Fruit fly (Drosophila melanogaster) whole organism, embryonic: ENCODE data around the gene Cpr97Ea.

Experiments
- BEAF-32 ChIP-seq: fragments of 200-800 bp; sonication (Bioruptor generic); optimal IDR thresholded peaks from 3 replicates; lab custom pipeline; 2017; ENCODE audit warnings: missing biosample characterization, missing genetic modification characterization, mild to moderate bottlenecking, moderate library complexity, missing genetic modification reagents
- CG10147 ChIP-seq: fragments of 200-800 bp; sonication (Bioruptor generic); optimal IDR thresholded peaks from 2 replicates; lab custom pipeline; 2019; ENCODE audit warnings: missing biosample characterization, mild to moderate bottlenecking, missing genetic modification characterization, moderate library complexity
- CG10565 ChIP-seq: fragments of 200-800 bp; sonication (Bioruptor generic); optimal IDR thresholded peaks from 3 replicates; lab custom pipeline; 2016; ENCODE audit warnings: missing biosample characterization, mild to moderate bottlenecking, missing genetic modification characterization
- CG10959 ChIP-seq: fragments of 200-800 bp; sonication (Bioruptor generic); IDR thresholded peaks from 2 replicates; pipeline ENCODE4 v1.3.6; 2022; ENCODE audit warnings: missing biosample characterization, missing genetic modification characterization
- CG13287 ChIP-seq: fragments of 200-800 bp; sonication (Bioruptor generic); IDR thresholded peaks from 2 replicates; pipeline ENCODE4 v1.3.6; 2022; ENCODE audit warnings: missing biosample characterization, missing genetic modification characterization; ENCODE audit not compliant: partially characterized antibody
- CG13775 ChIP-seq: fragments of 200-800 bp; sonication (Bioruptor generic); optimal IDR thresholded peaks from 3 replicates; lab custom pipeline; 2017; ENCODE audit warnings: missing biosample characterization, mild to moderate bottlenecking, missing genetic modification characterization
- CG15269 ChIP-seq: fragments of 200-800 bp; sonication (Bioruptor generic); optimal IDR thresholded peaks from 2 replicates; lab custom pipeline; 2018; ENCODE audit warnings: missing biosample characterization, mild to moderate bottlenecking, missing genetic modification characterization, moderate library complexity
- CG1602 ChIP-seq: fragments of 200-800 bp; sonication (Bioruptor generic); optimal IDR thresholded peaks from 3 replicates; lab custom pipeline; 2016; ENCODE audit warnings: missing biosample characterization, missing genetic modification characterization
- CG17328 ChIP-seq: fragments of 200-800 bp; sonication (Bioruptor generic); IDR thresholded peaks from 2 replicates; pipeline ENCODE4 v1.3.6; 2022; ENCODE audit warnings: missing biosample characterization, missing genetic modification characterization
- CG17568 ChIP-seq: fragments of 200-800 bp; sonication (Bioruptor generic); optimal IDR thresholded peaks from 2 replicates; lab custom pipeline; 2018; ENCODE audit warnings: missing biosample characterization, mild to moderate bottlenecking, missing genetic modification characterization, moderate library complexity
- CG1832 ChIP-seq: fragments of 200-800 bp; sonication (Bioruptor generic); optimal IDR thresholded peaks from 2 replicates; lab custom pipeline; 2017; ENCODE audit warnings: missing biosample characterization, mild to moderate bottlenecking, missing genetic modification characterization, inconsistent platforms
- CG18476 ChIP-seq: fragments of 200-800 bp; sonication (Bioruptor generic); optimal IDR thresholded peaks from 2 replicates; lab custom pipeline; 2016; ENCODE audit warnings: missing biosample characterization, mild to moderate bottlenecking, missing genetic modification characterization
- CG18764 ChIP-seq: fragments of 200-800 bp; sonication (Bioruptor generic); optimal IDR thresholded peaks from 3 replicates; lab custom pipeline; 2016; ENCODE audit warnings: missing biosample characterization, missing genetic modification characterization
- CG34224 ChIP-seq: fragments of 200-800 bp; sonication (Bioruptor generic); IDR thresholded peaks from 3 replicates; pipeline ENCODE4 v1.3.6; 2022; ENCODE audit warnings: missing biosample characterization, missing genetic modification characterization; ENCODE audit not compliant: partially characterized antibody
- CG3726 ChIP-seq: fragments of 200-800 bp; sonication (Bioruptor generic); IDR thresholded peaks from 3 replicates; pipeline ENCODE4, ENCODE4 v1.3.6; 2022; ENCODE audit warnings: missing biosample characterization, missing genetic modification characterization
- CG43689 ChIP-seq: fragments of 200-800 bp; sonication (Bioruptor generic); IDR thresholded peaks from 2 replicates; pipeline ENCODE4 v1.3.6; 2022; ENCODE audit warnings: missing biosample characterization, missing genetic modification characterization
- CG5245 ChIP-seq: fragments of 200-800 bp; sonication (Bioruptor generic); optimal IDR thresholded peaks from 3 replicates; lab custom pipeline; 2016; ENCODE audit warnings: missing biosample characterization, missing genetic modification characterization
- CG7372 ChIP-seq: fragments of 200-800 bp; sonication (Bioruptor generic); IDR thresholded peaks from 2 replicates; pipeline ENCODE4 v1.3.6; 2022; ENCODE audit warnings: missing biosample characterization, missing genetic modification characterization
- CG8388 ChIP-seq: fragments of 200-800 bp; sonication (Bioruptor generic); optimal IDR thresholded peaks from 2 replicates; lab custom pipeline; 2019; ENCODE audit warnings: missing biosample characterization, mild to moderate bottlenecking, missing genetic modification characterization, moderate library complexity
- CG9609 ChIP-seq: fragments of 200-800 bp; sonication (Bioruptor generic); optimal IDR thresholded peaks from 3 replicates; lab custom pipeline; 2016; ENCODE audit warnings: missing biosample characterization, missing genetic modification characterization
- CrebB ChIP-seq: fragments of 200-800 bp; sonication (Bioruptor generic); optimal IDR thresholded peaks from 3 replicates; lab custom pipeline; 2018; ENCODE audit warnings: missing biosample characterization, mild to moderate bottlenecking, missing genetic modification characterization
- Deaf1 ChIP-seq: fragments of 200-800 bp; optimal IDR thresholded peaks from 3 replicates; lab custom pipeline; 2019; ENCODE audit warnings: missing biosample characterization, mild to moderate bottlenecking, missing genetic modification characterization, moderate library complexity
- Dip3 ChIP-seq: fragments of 200-800 bp; sonication (Bioruptor generic); optimal IDR thresholded peaks from 3 replicates; lab custom pipeline; 2016; ENCODE audit warnings: missing biosample characterization, missing genetic modification characterization
- Doc3 ChIP-seq: fragments of 200-800 bp; sonication (Bioruptor generic); IDR thresholded peaks from 3 replicates; pipeline ENCODE4 v1.3.6; 2022; ENCODE audit warnings: missing biosample characterization, missing genetic modification characterization; ENCODE audit not compliant: partially characterized antibody
- ERR ChIP-seq: fragments of 200-800 bp; sonication (Bioruptor generic); optimal IDR thresholded peaks from 2 replicates; lab custom pipeline; 2016; ENCODE audit warnings: missing biosample characterization, missing genetic modification characterization
- Gug ChIP-seq: fragments of 200-800 bp; sonication (Bioruptor generic); IDR thresholded peaks from 4 replicates; pipeline ENCODE4 v1.3.6; 2022; ENCODE audit warnings: missing biosample characterization, missing genetic modification characterization
- HLH4C ChIP-seq: fragments of 200-800 bp; sonication (Bioruptor generic); IDR thresholded peaks from 3 replicates; pipeline ENCODE4 v1.3.6; 2022; ENCODE audit warnings: missing biosample characterization, missing genetic modification characterization; ENCODE audit not compliant: partially characterized antibody
- Hr51 ChIP-seq, 2 experiments: fragments of 200-800 bp; sonication (Bioruptor generic); optimal IDR thresholded peaks; 2 replicates in 1 of 2; 3 replicates in 1 of 2; lab custom pipeline; 2016 to 2018; ENCODE audit warnings: missing biosample characterization in 2 of 2, missing genetic modification characterization in 2 of 2, mild to moderate bottlenecking in 1 of 2, moderate library complexity in 1 of 2
- Max ChIP-seq: fragments of 200-800 bp; sonication (Bioruptor generic); optimal IDR thresholded peaks from 2 replicates; lab custom pipeline; 2016; ENCODE audit warnings: missing biosample characterization, mild to moderate bottlenecking, missing genetic modification characterization
- Nf-YA ChIP-seq: fragments of 200-800 bp; sonication (Bioruptor generic); IDR thresholded peaks from 2 replicates; pipeline ENCODE4 v1.3.6; 2022; ENCODE audit warnings: missing biosample characterization, missing genetic modification characterization
- Stat92E ChIP-seq, 3 experiments: fragments of >200 bp in 2 of 3; fragments of 200-800 bp in 1 of 3; sonication (Bioruptor generic) in 1 of 3; optimal IDR thresholded peaks; 2 replicates each; lab custom pipeline; 2017 to 2019; ENCODE audit warnings: missing biosample characterization in 3 of 3, missing genetic modification characterization in 3 of 3, mild to moderate bottlenecking in 1 of 3, moderate library complexity in 1 of 3
- Trl ChIP-seq, 3 experiments: fragments of >200 bp in 2 of 3; fragments of 200-800 bp in 1 of 3; sonication (Bioruptor generic) in 1 of 3; optimal IDR thresholded peaks; 2 replicates in 1 of 3; 3 replicates in 2 of 3; lab custom pipeline; 2016 to 2017; ENCODE audit warnings: missing biosample characterization in 1 of 3, missing genetic modification characterization in 1 of 3
- Usf ChIP-seq: fragments of 200-800 bp; sonication (Bioruptor generic); optimal IDR thresholded peaks from 2 replicates; lab custom pipeline; 2017; ENCODE audit warnings: missing genotype, missing biosample characterization, missing genetic modification characterization
- bowl ChIP-seq: fragments of 200-800 bp; sonication (Bioruptor generic); IDR thresholded peaks from 2 replicates; pipeline ENCODE4 v1.3.6; 2022; ENCODE audit warnings: missing biosample characterization, missing genetic modification characterization
- cad ChIP-seq: fragments of >200 bp; optimal IDR thresholded peaks from 2 replicates; lab custom pipeline; 2017; ENCODE audit warnings: missing biosample characterization, missing genetic modification characterization
- dpn ChIP-seq, 2 experiments: fragments of 200-800 bp; sonication (Bioruptor generic); optimal IDR thresholded peaks; 3 replicates each; lab custom pipeline; 2016; ENCODE audit warnings: missing biosample characterization in 2 of 2, missing genetic modification characterization in 2 of 2
- hth ChIP-seq: fragments of >200 bp; optimal IDR thresholded peaks from 2 replicates; lab custom pipeline; 2017; ENCODE audit warnings: inconsistent platforms
- jumu ChIP-seq: fragments of 200-800 bp; sonication (Bioruptor generic); optimal IDR thresholded peaks from 3 replicates; lab custom pipeline; 2016; ENCODE audit warnings: missing biosample characterization, missing genetic modification characterization
- knrl ChIP-seq: fragments of 200-800 bp; sonication (Bioruptor generic); IDR thresholded peaks from 3 replicates; pipeline ENCODE4 v1.3.6; 2022; ENCODE audit warnings: missing biosample characterization, missing genetic modification characterization; ENCODE audit not compliant: partially characterized antibody
- lmd ChIP-seq: fragments of 200-800 bp; sonication (Bioruptor generic); IDR thresholded peaks from 2 replicates; pipeline ENCODE4 v1.3.6; 2022; ENCODE audit warnings: missing biosample characterization, missing genetic modification characterization
- onecut ChIP-seq: fragments of 200-800 bp; sonication (Bioruptor generic); IDR thresholded peaks from 2 replicates; pipeline ENCODE4 v1.3.6; 2022; ENCODE audit warnings: missing biosample characterization, missing genetic modification characterization
- org-1 ChIP-seq: fragments of 200-800 bp; sonication (Bioruptor generic); optimal IDR thresholded peaks from 2 replicates; lab custom pipeline; 2017; ENCODE audit warnings: missing biosample characterization, missing genetic modification characterization
- p53 ChIP-seq: fragments of 200-800 bp; sonication (Bioruptor generic); optimal IDR thresholded peaks from 2 replicates; lab custom pipeline; 2016; ENCODE audit warnings: missing biosample characterization, missing genetic modification characterization
- shn ChIP-seq: fragments of 200-800 bp; sonication (Bioruptor generic); optimal IDR thresholded peaks from 3 replicates; lab custom pipeline; 2016; ENCODE audit warnings: missing biosample characterization, missing genetic modification characterization
- slou ChIP-seq: fragments of 200-800 bp; sonication (Bioruptor generic); optimal IDR thresholded peaks from 3 replicates; lab custom pipeline; 2016; ENCODE audit warnings: missing biosample characterization, missing genetic modification characterization
- slp2 ChIP-seq: fragments of 200-800 bp; sonication (Bioruptor generic); optimal IDR thresholded peaks from 2 replicates; lab custom pipeline; 2016; ENCODE audit warnings: missing biosample characterization, missing genetic modification characterization
- zf30C ChIP-seq: fragments of 200-800 bp; sonication (Bioruptor generic); optimal IDR thresholded peaks from 3 replicates; lab custom pipeline; 2018; ENCODE audit warnings: missing biosample characterization, mild to moderate bottlenecking, missing genetic modification characterization

The Cpr97Ea gene

dm6 chr3R:27135692-27136641, 48.4 kb upstream of the Cpr97Ea start (continued):
- peak; percentile 68 for TF ChIP-seq CG17328 (GFP tag; lab: Robert Waterston, UW)
- TF ChIP-seq Deaf1 (tag; lab: Kevin White, UChicago): no peak
- peak; percentile 64 for TF ChIP-seq p53 (GFP tag; lab: Kevin White, UChicago)
- TF ChIP-seq BEAF-32 (GFP tag; lab: Kevin White, UChicago): no peak
- no peak for TF ChIP-seq bowl (GFP tag; lab: Robert Waterston, UW)
- TF ChIP-seq CG18476 (GFP tag; lab: Kevin White, UChicago): peak; percentile 47
- peak; percentile 25 for TF ChIP-seq Usf
- peak; percentile 44; the same call in 1 of the 2 replicates for TF ChIP-seq lmd (GFP tag; lab: Robert Waterston, UW)
- TF ChIP-seq Hr51 (GFP tag; optimal IDR thresholded peaks at IDR 0.05; lab: Kevin White, UChicago): peak; percentile 34 to 38
- peak; percentile 46 for TF ChIP-seq CG15269 (tag; lab: Kevin White, UChicago)
- TF ChIP-seq CG34224 (GFP tag; lab: Robert Waterston, UW): no peak
- no peak for TF ChIP-seq Dip3
- no peak for TF ChIP-seq knrl
- peak; percentile 56 for TF ChIP-seq shn (GFP tag; lab: Kevin White, UChicago)
- no peak for TF ChIP-seq Trl (optimal IDR thresholded peaks at IDR 0.05; lab: Kevin White, UChicago)
- peak; percentile 80 for TF ChIP-seq Trl (GFP tag; optimal IDR thresholded peaks at IDR 0.05; lab: Kevin White, UChicago)
- TF ChIP-seq CG1602 (GFP tag; lab: Kevin White, UChicago): peak; percentile 71
- peak; percentile 79 for TF ChIP-seq CG18764
- TF ChIP-seq hth (lab: Kevin White, UChicago): no peak
- no peak for TF ChIP-seq CG1832 (GFP tag; lab: Kevin White, UChicago)
- peak; percentile 49 for TF ChIP-seq Max
- peak; percentile 77 for TF ChIP-seq CG17568 (GFP tag; lab: Kevin White, UChicago)
- TF ChIP-seq CG8388 (GFP tag; lab: Kevin White, UChicago): peak; percentile 28
- TF ChIP-seq onecut: peak; percentile 73
- no peak for TF ChIP-seq zf30C (GFP tag; lab: Kevin White, UChicago)
- no peak for TF ChIP-seq ERR
- no peak for TF ChIP-seq Gug (GFP tag; lab: Robert Waterston, UW)
- peak; percentile 27 for TF ChIP-seq jumu
- TF ChIP-seq HLH4C: no peak
- TF ChIP-seq CG10147 (GFP tag; lab: Kevin White, UChicago): no peak
- TF ChIP-seq Nf-YA (GFP tag; lab: Robert Waterston, UW): 0 out of 2 replicates have a peak, but pooled peaks have one; percentile 24
- TF ChIP-seq Stat92E (GFP tag; optimal IDR thresholded peaks at IDR 0.05; lab: Kevin White, UChicago): no peak
- TF ChIP-seq CG7372 (GFP tag; lab: Robert Waterston, UW): 0 out of 2 replicates have a peak, but pooled peaks have one; percentile 27
- TF ChIP-seq CG13775: peak; percentile 29
- peak; percentile 77 for TF ChIP-seq org-1 (GFP tag; lab: Kevin White, UChicago)
- TF ChIP-seq CG10959 (GFP tag; lab: Robert Waterston, UW): peak; percentile 50; the same call in 1 of the 2 replicates
- no peak for TF ChIP-seq CG3726 (GFP tag; lab: Robert Waterston, UW)
- TF ChIP-seq CG13287: no peak
- peak; percentile 43 for TF ChIP-seq slp2 (GFP tag; lab: Kevin White, UChicago)
- TF ChIP-seq CG43689: 0 out of 2 replicates have a peak, but pooled peaks have one; percentile 38
- TF ChIP-seq dpn (GFP tag; optimal IDR thresholded peaks at IDR 0.05; lab: Kevin White, UChicago): peak in 1 of 2 experiments; percentile 54
- TF ChIP-seq cad (GFP tag; lab: Kevin White, UChicago): no peak
- TF ChIP-seq slou (GFP tag; lab: Kevin White, UChicago): peak; percentile 35
- TF ChIP-seq CG5245: peak; percentile 53
- TF ChIP-seq CrebB (tag; lab: Kevin White, UChicago): peak; percentile 76
- no peak for TF ChIP-seq CG9609
- peak; percentile 22 for TF ChIP-seq CG10565 (GFP tag; lab: Kevin White, UChicago)
- TF ChIP-seq Doc3 (GFP tag; lab: Robert Waterston, UW): no peak
